Worm (Caenorhabditis elegans) whole organism, L1 larva: ENCODE results near the gene pqn-42.

Experiments
- C04F5.9 ChIP-seq: sonication (generic microtip); optimal IDR thresholded peaks from 2 replicates; lab custom pipeline; 2016; ENCODE audit warnings: missing genetic modification characterization, missing compliant biosample characterization
- C16A3.4 ChIP-seq: fragments of 150-350 bp; optimal IDR thresholded peaks from 2 replicates; lab custom pipeline; 2014; ENCODE audit warnings: missing biosample characterization, missing genetic modification characterization
- C34B4.2 ChIP-seq: sonication (generic microtip); optimal IDR thresholded peaks from 2 replicates; lab custom pipeline; 2017; ENCODE audit warnings: mild to moderate bottlenecking, missing genetic modification characterization, missing compliant biosample characterization
- Y116A8C.19 ChIP-seq: sonication (generic microtip); optimal IDR thresholded peaks from 2 replicates; lab custom pipeline; 2016; ENCODE audit warnings: missing compliant biosample characterization, missing genetic modification characterization, borderline replicate concordance
- aha-1 ChIP-seq: fragments of 150-350 bp; optimal IDR thresholded peaks from 2 replicates; lab custom pipeline; 2014; ENCODE audit warnings: missing biosample characterization, missing genetic modification characterization
- alr-1 ChIP-seq: fragments of 200-800 bp; sonication (Bioruptor generic); optimal IDR thresholded peaks from 2 replicates; lab custom pipeline; 2018; ENCODE audit warnings: borderline replicate concordance, mild to moderate bottlenecking, missing genetic modification characterization, missing compliant biosample characterization
- blmp-1 ChIP-seq: fragments of 150-350 bp; optimal IDR thresholded peaks from 2 replicates; lab custom pipeline; 2014; ENCODE audit warnings: missing biosample characterization, missing genetic modification characterization
- ceh-63 ChIP-seq: fragments of 200-800 bp; sonication (Bioruptor generic); optimal IDR thresholded peaks from 2 replicates; lab custom pipeline; 2018; ENCODE audit warnings: mild to moderate bottlenecking, missing genetic modification characterization, missing compliant biosample characterization
- ces-1 ChIP-seq: fragments of 150-350 bp; optimal IDR thresholded peaks from 2 replicates; lab custom pipeline; 2014; ENCODE audit warnings: missing biosample characterization, missing genetic modification reagents, missing genetic modification characterization
- dpl-1 ChIP-seq, 3 experiments: fragments of 150-350 bp in 2 of 3; sonication (generic microtip) in 1 of 3; optimal IDR thresholded peaks; 2 replicates each; lab custom pipeline; 2014 to 2017; ENCODE audit warnings: missing biosample characterization in 3 of 3, missing genetic modification characterization in 3 of 3, missing genetic modification reagents in 3 of 3
- dsc-1 ChIP-seq: sonication (generic microtip); optimal IDR thresholded peaks from 2 replicates; lab custom pipeline; 2016; ENCODE audit warnings: mild to moderate bottlenecking, missing genetic modification characterization, missing compliant biosample characterization
- efl-1 ChIP-seq, 4 experiments: fragments of 150-350 bp; optimal IDR thresholded peaks in 3 of 4; peaks in 1 of 4; 1 replicate in 1 of 4; 2 replicates in 3 of 4; lab custom pipeline; 2014; ENCODE audit warnings: missing biosample characterization in 2 of 4, missing genetic modification characterization in 2 of 4, missing genetic modification reagents in 2 of 4
- efl-3 ChIP-seq: fragments of 200-800 bp; sonication (Bioruptor generic); optimal IDR thresholded peaks from 2 replicates; lab custom pipeline; 2018; ENCODE audit warnings: mild to moderate bottlenecking, missing genetic modification characterization, missing compliant biosample characterization
- elt-2 ChIP-seq: sonication (generic microtip); optimal IDR thresholded peaks from 2 replicates; lab custom pipeline; 2016; ENCODE audit warnings: missing genetic modification characterization, mild to moderate bottlenecking, inconsistent platforms, missing compliant biosample characterization, missing genetic modification reagents
- elt-3 ChIP-seq, 6 experiments: fragments of 150-350 bp in 1 of 6; sonication (generic microtip); optimal IDR thresholded peaks; 2 replicates each; lab custom pipeline; 2017 to 2018; ENCODE audit warnings: missing biosample characterization in 6 of 6, missing genetic modification characterization in 6 of 6, inconsistent platforms in 1 of 6
- fkh-4 ChIP-seq: sonication (generic microtip); optimal IDR thresholded peaks from 2 replicates; lab custom pipeline; 2016; ENCODE audit warnings: missing compliant biosample characterization, missing genetic modification characterization, borderline replicate concordance
- hlh-17 ChIP-seq: fragments of 200-800 bp; sonication (Bioruptor generic); optimal IDR thresholded peaks from 2 replicates; lab custom pipeline; 2018; ENCODE audit warnings: missing genetic modification characterization, mild to moderate bottlenecking, missing compliant biosample characterization, moderate library complexity, borderline replicate concordance
- hpl-2 ChIP-seq: fragments of 150-350 bp; optimal IDR thresholded peaks from 2 replicates; lab custom pipeline; 2014; ENCODE audit warnings: missing biosample characterization, missing genetic modification reagents, missing genetic modification characterization
- irx-1 ChIP-seq: sonication (generic microtip); optimal IDR thresholded peaks from 2 replicates; lab custom pipeline; 2016; ENCODE audit warnings: missing genetic modification characterization, missing compliant biosample characterization
- isw-1 ChIP-seq: fragments of 200-800 bp; sonication (Bioruptor generic); IDR thresholded peaks from 2 replicates; pipeline ENCODE4 v1.3.6; 2022; ENCODE audit warnings: missing genetic modification characterization, missing compliant biosample characterization
- lin-14 ChIP-seq: fragments of 200-800 bp; sonication (Bioruptor generic); optimal IDR thresholded peaks from 2 replicates; lab custom pipeline; 2018; ENCODE audit warnings: mild to moderate bottlenecking, missing genetic modification characterization, moderate library complexity, missing compliant biosample characterization
- lin-35 ChIP-seq, 2 experiments: fragments of 150-350 bp; optimal IDR thresholded peaks; 2 replicates each; lab custom pipeline; 2014; ENCODE audit warnings: missing biosample characterization in 2 of 2, missing genetic modification characterization in 2 of 2, missing genetic modification reagents in 2 of 2
- mdl-1 ChIP-seq, 2 experiments: fragments of 150-350 bp; optimal IDR thresholded peaks; 2 replicates each; lab custom pipeline; 2014 to 2017; ENCODE audit warnings: missing biosample characterization in 2 of 2, missing genetic modification characterization in 2 of 2, inconsistent platforms in 1 of 2
- nhr-11 ChIP-seq: fragments of 150-350 bp; optimal IDR thresholded peaks from 2 replicates; lab custom pipeline; 2014; ENCODE audit warnings: missing biosample characterization, missing genetic modification characterization
- nhr-12 ChIP-seq: sonication (generic microtip); optimal IDR thresholded peaks from 2 replicates; lab custom pipeline; 2017; ENCODE audit warnings: missing biosample characterization, missing genetic modification characterization
- nhr-19 ChIP-seq: fragments of 200-800 bp; sonication (Bioruptor generic); conservative IDR thresholded peaks from 2 replicates; pipeline ENCODE4 v1.3.6; 2022; ENCODE audit warnings: missing genetic modification characterization, missing compliant biosample characterization
- nhr-237 ChIP-seq: fragments of 150-350 bp; optimal IDR thresholded peaks from 2 replicates; lab custom pipeline; 2014; ENCODE audit warnings: missing biosample characterization, missing genetic modification characterization
- nhr-76 ChIP-seq: sonication (generic microtip); optimal IDR thresholded peaks from 2 replicates; lab custom pipeline; 2017; ENCODE audit warnings: missing biosample characterization, missing genetic modification characterization
- nhr-90 ChIP-seq: sonication (generic microtip); optimal IDR thresholded peaks from 2 replicates; lab custom pipeline; 2016; ENCODE audit warnings: mild to moderate bottlenecking, missing genetic modification characterization, missing compliant biosample characterization; ENCODE audit not compliant: poor library complexity
- pag-3 ChIP-seq: sonication (generic microtip); optimal IDR thresholded peaks from 2 replicates; lab custom pipeline; 2017; ENCODE audit warnings: missing genetic modification characterization, mild to moderate bottlenecking, missing compliant biosample characterization, antibody characterized with exemption, borderline replicate concordance; ENCODE audit not compliant: insufficient read depth
- rnt-1 ChIP-seq: sonication (generic microtip); optimal IDR thresholded peaks from 2 replicates; lab custom pipeline; 2016; ENCODE audit warnings: mild to moderate bottlenecking, missing genetic modification characterization, moderate library complexity, missing compliant biosample characterization
- snpc-4 ChIP-seq: fragments of 150-350 bp; optimal IDR thresholded peaks from 2 replicates; lab custom pipeline; 2014; ENCODE audit warnings: missing biosample characterization, missing genetic modification characterization
- sup-37 ChIP-seq: fragments of 200-800 bp; sonication (Bioruptor generic); optimal IDR thresholded peaks from 2 replicates; lab custom pipeline; 2018; ENCODE audit warnings: mild to moderate bottlenecking, missing genetic modification characterization, missing compliant biosample characterization
- swsn-7 ChIP-seq: sonication (generic microtip); optimal IDR thresholded peaks from 2 replicates; lab custom pipeline; 2016; ENCODE audit warnings: missing genetic modification characterization, missing compliant biosample characterization
- unc-130 ChIP-seq: fragments of 150-350 bp; optimal IDR thresholded peaks from 2 replicates; lab custom pipeline; 2017; ENCODE audit warnings: missing biosample characterization, missing genetic modification characterization, inconsistent platforms
- ztf-11 ChIP-seq, 2 experiments: sonication (generic microtip); optimal IDR thresholded peaks; 2 replicates each; lab custom pipeline; 2016 to 2017; ENCODE audit warnings: missing genetic modification characterization in 2 of 2, missing biosample characterization in 1 of 2, missing compliant biosample characterization in 1 of 2
- ztf-4 ChIP-seq: fragments of 150-350 bp; optimal IDR thresholded peaks from 2 replicates; lab custom pipeline; 2014; ENCODE audit warnings: missing biosample characterization, missing genetic modification characterization

The pqn-42 gene

DNA sequence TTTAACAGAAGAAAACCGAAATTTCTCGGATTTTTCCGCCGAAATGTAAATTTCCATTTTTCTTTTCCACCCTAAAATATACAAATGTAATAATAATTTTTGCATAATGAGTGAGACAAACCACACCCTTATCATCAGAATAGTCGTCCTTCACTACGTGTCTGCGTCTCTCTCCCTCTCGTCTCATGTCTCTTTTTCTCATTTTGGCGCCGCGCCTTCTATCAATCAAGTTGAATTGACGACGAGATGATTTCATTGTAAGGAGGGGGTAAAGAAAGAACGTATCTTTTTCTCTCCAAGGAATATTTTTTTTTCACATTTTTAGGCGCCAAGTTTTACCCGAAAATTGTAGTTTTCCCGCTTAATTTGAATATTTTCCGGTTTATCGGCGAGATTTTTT, 16.5 kb downstream of the pqn-42 start (continued):
- TF ChIP-seq dpl-1 (GFP tag; optimal IDR thresholded peaks at IDR 0.05; lab: Kevin White, UChicago): peak in 2 of 3 experiments; percentile 20 to 21
- no peak for TF ChIP-seq irx-1 (tag; lab: Kevin White, UChicago)
- TF ChIP-seq, all 84 proteins: peak for 17

DNA sequence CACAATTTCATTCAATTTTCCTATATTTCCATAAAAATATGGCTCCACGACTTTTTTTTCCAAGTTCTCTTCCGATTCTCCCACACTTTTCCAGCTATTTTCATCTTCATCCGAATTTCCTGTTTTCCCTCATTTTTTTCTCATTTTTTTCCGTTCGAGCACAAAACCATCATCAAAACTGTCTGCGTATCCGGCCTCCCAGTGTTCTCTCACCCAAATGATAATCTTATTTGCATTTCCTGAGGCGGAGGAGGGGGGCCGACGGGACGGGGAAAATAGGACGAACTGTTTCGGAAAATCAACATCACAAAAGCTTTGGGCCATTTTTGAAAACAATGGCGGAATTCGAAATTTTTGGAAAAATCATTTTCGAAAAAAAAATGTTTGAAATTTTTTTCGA, 18.5 kb downstream of the pqn-42 start:
- no peak for TF ChIP-seq ztf-11 (tag; optimal IDR thresholded peaks at IDR 0.05; lab: Kevin White, UChicago)
- no peak for TF ChIP-seq efl-1 (optimal IDR thresholded peaks at IDR 0.05; lab: Kevin White, UChicago)
- no peak for TF ChIP-seq efl-1 (GFP tag; optimal IDR thresholded peaks at IDR 0.05 in 1 of 2; lab: Kevin White, UChicago)
- no peak for TF ChIP-seq snpc-4 (tag; lab: Kevin White, UChicago)
- TF ChIP-seq ceh-63 (GFP tag; lab: Kevin White, UChicago): no peak
- no peak for TF ChIP-seq elt-3 (tag; optimal IDR thresholded peaks at IDR 0.05; lab: Kevin White, UChicago)
- TF ChIP-seq, all 84 proteins: peak for 0

DNA sequence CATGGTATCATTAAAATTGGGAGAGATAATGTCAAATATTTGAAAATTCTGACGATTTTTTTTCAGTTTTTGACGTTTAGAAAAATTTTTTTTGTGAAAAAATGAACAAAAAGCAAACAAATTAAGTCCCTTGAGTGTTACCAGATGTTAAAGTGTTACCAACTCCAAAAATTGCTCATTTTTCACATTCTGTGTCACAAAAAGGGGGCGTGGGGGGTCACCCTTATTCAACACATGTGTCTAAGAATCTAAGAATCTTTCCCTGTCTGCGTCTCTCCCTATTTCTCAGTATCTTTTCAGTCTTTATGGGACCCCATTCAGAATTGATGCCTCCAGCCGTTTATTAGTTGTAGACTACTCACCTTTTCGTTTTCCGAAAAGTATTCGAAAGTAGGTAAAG, 19.8 kb downstream of the pqn-42 start:
- TF ChIP-seq aha-1 (tag; lab: Kevin White, UChicago) (no peak), fkh-4 (peak; percentile 74), isw-1 (GFP tag; lab: Robert Waterston, UW) (no peak), efl-1 (optimal IDR thresholded peaks at IDR 0.05; lab: Kevin White, UChicago) (no peak), efl-1 (GFP tag; optimal IDR thresholded peaks at IDR 0.05 in 1 of 2; lab: Kevin White, UChicago) (peak in 1 of 2 experiments; percentile 9), dsc-1 (tag; lab: Kevin White, UChicago) (peak; percentile 91)

ce11 chrII:2438180-2438579, 20.6 kb downstream of the pqn-42 start:
- TF ChIP-seq elt-2 (peak; percentile 62), alr-1 (tag; lab: Kevin White, UChicago) (no peak)

- TF ChIP-seq nhr-19 (GFP tag; lab: Robert Waterston, UW) (no peak), mdl-1 (tag; optimal IDR thresholded peaks at IDR 0.05; lab: Kevin White, UChicago) (no peak), ztf-11 (tag; optimal IDR thresholded peaks at IDR 0.05; lab: Kevin White, UChicago) (no peak), C16A3.4 (tag; lab: Kevin White, UChicago) (no peak), swsn-7 (tag; lab: Kevin White, UChicago) (no peak), efl-3 (GFP tag; lab: Kevin White, UChicago) (no peak), C34B4.2 (tag; lab: Kevin White, UChicago) (no peak), sup-37 (no peak), alr-1 (tag; lab: Kevin White, UChicago) (no peak), efl-1 (optimal IDR thresholded peaks at IDR 0.05; lab: Kevin White, UChicago) (no peak), efl-1 (GFP tag; optimal IDR thresholded peaks at IDR 0.05 in 1 of 2; lab: Kevin White, UChicago) (no peak), pag-3 (tag; lab: Kevin White, UChicago) (no peak), nhr-12 (tag; lab: Kevin White, UChicago) (no peak), blmp-1 (tag; lab: Kevin White, UChicago) (peak; percentile 67), hpl-2 (GFP tag; lab: Kevin White, UChicago) (no peak), lin-14 (GFP tag; lab: Kevin White, UChicago) (peak; percentile 68), ceh-63 (GFP tag; lab: Kevin White, UChicago) (no peak), Y116A8C.19 (no peak), ces-1 (GFP tag; lab: Kevin White, UChicago) (no peak), nhr-237 (tag; lab: Kevin White, UChicago) (no peak), rnt-1 (tag; lab: Kevin White, UChicago) (peak; percentile 42), nhr-11 (no peak), nhr-76 (tag; lab: Kevin White, UChicago) (no peak), isw-1 (GFP tag; lab: Robert Waterston, UW) (no peak), snpc-4 (tag; lab: Kevin White, UChicago) (no peak), ztf-4 (tag; lab: Kevin White, UChicago) (no peak), lin-35 (GFP tag; optimal IDR thresholded peaks at IDR 0.05; lab: Kevin White, UChicago) (no peak), nhr-90 (peak; percentile 11), elt-3 (tag; optimal IDR thresholded peaks at IDR 0.05; lab: Kevin White, UChicago) (peak in 1 of 6 experiments; percentile 25), C04F5.9 (tag; lab: Kevin White, UChicago) (no peak), unc-130 (tag; lab: Kevin White, UChicago) (no peak), hlh-17 (no peak)
These were observed 22.0 kb downstream of the pqn-42 start for ce11 chrII:2436757-2437156.
